Worm (Caenorhabditis elegans): ENCODE results near the gene R05F9.7.
"Not testable (repeated sequence)": the region's sequence is repeated elsewhere in the genome, so short reads cannot be mapped to it uniquely, and the experiment has no call there.

The R05F9.7 gene

ce11 chrII:4885976-4886375, at the start of gene R05F9.7:
Gene R05F9.7 (plus strand): TSS chrII:4886276.
- no peak for TF ChIP-seq ztf-23 (GFP tag; IDR thresholded peaks at IDR 0.05)
- TF ChIP-seq tab-1 (GFP tag; IDR thresholded peaks at IDR 0.05) = no peak
- no peak for TF ChIP-seq klf-2 (GFP tag; conservative IDR thresholded peaks at IDR 0.05)
- TF ChIP-seq flt-1 (GFP tag; IDR thresholded peaks at IDR 0.05) = no peak
- TF ChIP-seq T22C8.4 (GFP tag; IDR thresholded peaks at IDR 0.05) = no peak
- no peak for TF ChIP-seq med-1 (GFP tag; optimal IDR thresholded peaks at IDR 0.05; ENCODE audit: insufficient read depth)
- no peak for TF ChIP-seq ref-1 (GFP tag; conservative IDR thresholded peaks at IDR 0.05)
- no peak for TF ChIP-seq cog-1 (tag; optimal IDR thresholded peaks at IDR 0.05)
- TF ChIP-seq ztf-29 (GFP tag; IDR thresholded peaks at IDR 0.05) = no peak

ce11 chrII:4837659-4838058, 48.4 kb upstream of the R05F9.7 start, which contains the start of gene C33F10.12:
Gene C33F10.12 (minus strand): TSS chrII:4837759.
- TF ChIP-seq ztf-23 (GFP tag; IDR thresholded peaks at IDR 0.05) (no peak), ref-1 (GFP tag; conservative IDR thresholded peaks at IDR 0.05) (no peak), T22C8.4 (GFP tag; IDR thresholded peaks at IDR 0.05) (no peak), med-1 (GFP tag; optimal IDR thresholded peaks at IDR 0.05; ENCODE audit: insufficient read depth) (no peak), cog-1 (tag; optimal IDR thresholded peaks at IDR 0.05) (no peak), flt-1 (GFP tag; IDR thresholded peaks at IDR 0.05) (no peak), klf-2 (GFP tag; conservative IDR thresholded peaks at IDR 0.05) (no peak), ztf-29 (GFP tag; IDR thresholded peaks at IDR 0.05) (no peak), tab-1 (GFP tag; IDR thresholded peaks at IDR 0.05) (no peak)

- TF ChIP-seq flt-1, ztf-29, ztf-23 (GFP tag; IDR thresholded peaks at IDR 0.05): not testable (repeated sequence)
These were observed 43.9 kb upstream of the R05F9.7 start, which contains the start of the genes T23B7.2 and nspd-4 for ce11 chrII:4842143-4842658. Gene T23B7.2 (minus strand): TSS chrII:4842243. Gene nspd-4 (plus strand): TSS chrII:4842608.

DNA sequence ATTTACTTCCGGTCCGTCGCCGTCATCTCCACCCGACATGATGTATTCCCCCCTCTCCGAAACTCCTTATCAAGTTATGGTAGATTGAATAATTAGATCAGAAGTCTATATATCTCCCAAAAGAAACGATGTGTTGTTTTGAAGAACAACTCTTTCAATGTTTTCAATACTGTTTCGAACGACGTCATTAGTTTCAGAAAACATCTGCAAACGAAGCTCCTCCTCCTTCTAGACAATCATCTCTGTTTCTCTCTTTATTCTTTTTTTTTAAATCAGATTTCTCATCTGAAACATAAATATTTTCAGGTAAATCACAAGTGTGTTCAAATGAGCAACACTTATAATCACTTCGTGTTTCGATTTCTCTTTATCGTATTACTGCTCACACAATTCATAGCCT, 36.2 kb upstream of the R05F9.7 start, which contains the start of gene T23B7.3:
TSS of gene T23B7.3 (plus strand) at position 301 of the 400 bp plus-strand sequence.
- TF ChIP-seq tab-1 (GFP tag; IDR thresholded peaks at IDR 0.05) (no peak), ref-1 (GFP tag; conservative IDR thresholded peaks at IDR 0.05) (no peak), T22C8.4 (GFP tag; IDR thresholded peaks at IDR 0.05) (no peak), flt-1 (GFP tag; IDR thresholded peaks at IDR 0.05) (no peak), cog-1 (tag; optimal IDR thresholded peaks at IDR 0.05) (no peak), ztf-23 (GFP tag; IDR thresholded peaks at IDR 0.05) (no peak), klf-2 (GFP tag; conservative IDR thresholded peaks at IDR 0.05) (no peak), ztf-29 (GFP tag; IDR thresholded peaks at IDR 0.05) (no peak), med-1 (GFP tag; optimal IDR thresholded peaks at IDR 0.05; ENCODE audit: insufficient read depth) (no peak)

- TF ChIP-seq ztf-23 (GFP tag; IDR thresholded peaks at IDR 0.05) = peak; percentile 79
- TF ChIP-seq tab-1 (GFP tag; IDR thresholded peaks at IDR 0.05) = peak; percentile 22; the same call in 1 of the 2 replicates
- TF ChIP-seq ztf-29 (GFP tag; IDR thresholded peaks at IDR 0.05) = no peak
- TF ChIP-seq ref-1 (GFP tag; conservative IDR thresholded peaks at IDR 0.05) = no peak
- TF ChIP-seq T22C8.4 (GFP tag; IDR thresholded peaks at IDR 0.05) = peak; percentile 53; the same call in 1 of the 2 replicates
- TF ChIP-seq flt-1 (GFP tag; IDR thresholded peaks at IDR 0.05) = peak; percentile 65; the same call in 1 of the 2 replicates
- TF ChIP-seq med-1 (GFP tag; optimal IDR thresholded peaks at IDR 0.05; ENCODE audit: insufficient read depth) = peak; percentile 59
- TF ChIP-seq cog-1 (tag; optimal IDR thresholded peaks at IDR 0.05) = peak; percentile 54
- no peak; the same call in 1 of the 2 replicates for TF ChIP-seq klf-2 (GFP tag; conservative IDR thresholded peaks at IDR 0.05)
These were observed 34.4 kb upstream of the R05F9.7 start, which contains the start of gene dnj-9 for ce11 chrII:4851594-4852106. Gene dnj-9 (plus strand): TSS chrII:4852056.

DNA sequence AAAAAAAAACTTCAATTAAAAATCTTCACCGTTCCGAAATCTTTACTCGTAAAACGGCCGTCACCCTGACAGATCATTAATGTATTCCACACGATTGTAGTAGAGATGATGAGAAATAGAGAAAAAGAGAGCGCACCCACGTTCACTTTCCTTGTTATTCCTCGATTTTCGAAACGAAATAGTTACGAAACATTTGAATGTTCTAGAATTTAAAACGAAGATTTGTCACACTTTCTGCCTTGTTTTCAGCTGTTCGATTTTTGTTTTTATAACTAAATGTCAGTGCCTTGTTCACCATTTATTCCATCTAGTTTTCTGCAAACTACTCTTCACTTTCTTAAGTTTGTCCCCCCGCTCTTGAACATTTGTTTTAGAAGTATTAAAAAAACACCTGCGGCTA, 31.3 kb upstream of the R05F9.7 start:
- TF ChIP-seq ref-1 (GFP tag; conservative IDR thresholded peaks at IDR 0.05) (no peak), klf-2 (GFP tag; conservative IDR thresholded peaks at IDR 0.05) (no peak), tab-1 (GFP tag; IDR thresholded peaks at IDR 0.05) (no peak)

- TF ChIP-seq ref-1 (GFP tag; conservative IDR thresholded peaks at IDR 0.05) = no peak
- TF ChIP-seq ztf-23 (GFP tag; IDR thresholded peaks at IDR 0.05) = no peak
- no peak for TF ChIP-seq ztf-29 (GFP tag; IDR thresholded peaks at IDR 0.05)
- TF ChIP-seq T22C8.4 (GFP tag; IDR thresholded peaks at IDR 0.05) = no peak
- TF ChIP-seq tab-1 (GFP tag; IDR thresholded peaks at IDR 0.05) = no peak
- TF ChIP-seq klf-2 (GFP tag; conservative IDR thresholded peaks at IDR 0.05) = no peak
- TF ChIP-seq med-1 (GFP tag; optimal IDR thresholded peaks at IDR 0.05; ENCODE audit: insufficient read depth) = no peak
- TF ChIP-seq cog-1 (tag; optimal IDR thresholded peaks at IDR 0.05) = no peak
- TF ChIP-seq flt-1 (GFP tag; IDR thresholded peaks at IDR 0.05) = no peak
These were observed 30.6 kb upstream of the R05F9.7 start for ce11 chrII:4855489-4855888.

ce11 chrII:4856113-4856512, 30.0 kb upstream of the R05F9.7 start:
- no peak for TF ChIP-seq cog-1 (tag; optimal IDR thresholded peaks at IDR 0.05)
- no peak for TF ChIP-seq ztf-23 (GFP tag; IDR thresholded peaks at IDR 0.05)
- no peak for TF ChIP-seq ref-1 (GFP tag; conservative IDR thresholded peaks at IDR 0.05)
- TF ChIP-seq ztf-29 (GFP tag; IDR thresholded peaks at IDR 0.05) = no peak
- no peak for TF ChIP-seq flt-1 (GFP tag; IDR thresholded peaks at IDR 0.05)
- TF ChIP-seq med-1 (GFP tag; optimal IDR thresholded peaks at IDR 0.05; ENCODE audit: insufficient read depth) = no peak
- TF ChIP-seq T22C8.4 (GFP tag; IDR thresholded peaks at IDR 0.05) = no peak
- TF ChIP-seq tab-1 (GFP tag; IDR thresholded peaks at IDR 0.05) = no peak
- no peak for TF ChIP-seq klf-2 (GFP tag; conservative IDR thresholded peaks at IDR 0.05)

DNA sequence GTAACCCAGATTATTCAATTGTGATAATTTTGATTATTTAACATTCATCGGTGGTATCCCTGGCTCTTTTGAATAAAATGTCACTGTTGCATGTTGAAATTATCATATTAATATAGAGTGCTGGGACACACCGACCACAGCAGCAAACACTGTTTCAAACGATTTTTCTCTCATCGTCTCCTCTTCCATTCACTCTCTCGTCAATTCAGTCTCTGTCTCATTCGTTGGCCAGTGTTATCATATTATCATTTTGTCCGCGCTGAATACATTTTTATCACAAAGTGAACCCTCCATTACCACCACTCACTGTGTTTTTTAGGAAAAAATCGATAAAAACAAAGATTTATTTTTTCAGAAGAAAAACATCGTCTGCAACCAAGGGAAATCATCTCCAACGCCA, 29.0 kb upstream of the R05F9.7 start:
- 0 out of 2 replicates have a peak, but pooled peaks have one; percentile 24 for TF ChIP-seq ztf-23 (GFP tag; IDR thresholded peaks at IDR 0.05)
- no peak for TF ChIP-seq flt-1 (GFP tag; IDR thresholded peaks at IDR 0.05)
- TF ChIP-seq klf-2 (GFP tag; conservative IDR thresholded peaks at IDR 0.05) = no peak
- TF ChIP-seq med-1 (GFP tag; optimal IDR thresholded peaks at IDR 0.05; ENCODE audit: insufficient read depth) = no peak
- TF ChIP-seq T22C8.4 (GFP tag; IDR thresholded peaks at IDR 0.05) = 0 out of 2 replicates have a peak, but pooled peaks have one; percentile 13
- no peak for TF ChIP-seq cog-1 (tag; optimal IDR thresholded peaks at IDR 0.05)
